Fruit fly (Drosophila melanogaster): ENCODE results near the gene her.

DNA sequence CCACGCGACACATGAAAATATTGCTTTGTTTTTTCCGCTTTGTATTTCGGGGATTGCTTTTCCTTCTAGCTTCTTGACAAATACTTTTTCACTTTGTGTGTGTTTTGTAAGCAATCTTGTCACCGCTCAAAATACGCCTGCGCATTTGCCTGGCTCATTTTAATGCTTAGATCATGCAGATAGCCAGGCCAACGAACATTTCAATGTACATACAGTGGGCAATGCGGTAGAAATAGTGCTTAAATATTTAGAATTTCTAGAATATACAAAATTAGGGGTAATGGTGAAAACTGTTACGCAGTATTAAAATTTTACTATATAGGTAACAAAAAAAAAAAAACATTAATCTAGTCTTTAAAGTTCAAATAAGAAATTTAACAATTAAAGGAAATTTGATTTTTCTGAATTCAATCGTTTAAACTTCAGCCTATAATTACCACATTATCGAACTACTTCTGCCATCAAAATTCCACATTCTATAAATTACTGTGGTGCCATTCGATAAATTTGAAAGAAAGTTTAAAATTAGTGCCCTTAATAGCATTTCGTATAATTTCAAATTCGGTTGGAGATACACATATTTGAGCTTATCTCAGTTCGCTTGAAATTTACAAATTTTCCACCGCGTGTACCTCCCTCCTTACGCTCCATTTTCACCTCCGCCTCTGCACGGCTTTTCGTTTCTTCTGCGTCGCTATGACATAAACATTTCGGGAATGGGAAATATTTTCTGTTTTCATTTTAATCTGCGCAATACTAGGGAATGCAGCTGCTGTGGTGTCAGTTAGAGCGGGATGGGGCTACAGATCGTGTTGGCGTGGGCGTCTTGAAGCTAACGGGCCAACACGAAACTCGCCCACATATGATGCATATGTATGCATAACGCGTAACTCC, 30.1 kb downstream of the her start:
- no peak for TF ChIP-seq CG11294 (GFP tag; IDR thresholded peaks at IDR 0.05)
- TF ChIP-seq Sox102F (GFP tag; optimal IDR thresholded peaks at IDR 0.05): no peak
- no peak for TF ChIP-seq CG11902 (GFP tag; optimal IDR thresholded peaks at IDR 0.05)
- no peak for TF ChIP-seq lz (GFP tag; optimal IDR thresholded peaks at IDR 0.05)
- no peak for TF ChIP-seq salr (GFP tag; optimal IDR thresholded peaks at IDR 0.05)
- no peak for TF ChIP-seq Gug (GFP tag; IDR thresholded peaks at IDR 0.05)
- TF ChIP-seq Eip78C (GFP tag): peak; percentile 56
- no peak for TF ChIP-seq spab (GFP tag; optimal IDR thresholded peaks at IDR 0.05)
- no peak for TF ChIP-seq Lpt (GFP tag; optimal IDR thresholded peaks at IDR 0.05)
- no peak for TF ChIP-seq fd59A (GFP tag; optimal IDR thresholded peaks at IDR 0.05)
